Fruit fly (Drosophila melanogaster) whole organism, prepupa: Measurements from ENCODE around the gene CG18542.

Source experiments
- Blimp-1 ChIP-seq: fragments of 200-800 bp; sonication (Bioruptor generic); optimal IDR thresholded peaks from 3 replicates; lab custom pipeline; 2017; ENCODE audit warnings: missing biosample characterization, missing genetic modification characterization, mild to moderate bottlenecking, moderate library complexity, missing genetic modification reagents
- CG11294 ChIP-seq: fragments of 200-800 bp; sonication (Bioruptor generic); IDR thresholded peaks from 2 replicates; pipeline ENCODE4 v1.3.6; 2022; ENCODE audit warnings: missing biosample characterization, missing genetic modification characterization
- CG3919 ChIP-seq: fragments of 200-800 bp; sonication (Bioruptor generic); optimal IDR thresholded peaks from 3 replicates; lab custom pipeline; 2016; ENCODE audit warnings: missing biosample characterization, missing genetic modification characterization
- Hr39 ChIP-seq: fragments of 200-800 bp; sonication (Bioruptor generic); optimal IDR thresholded peaks from 2 replicates; lab custom pipeline; 2016; ENCODE audit warnings: missing biosample characterization, missing genetic modification characterization
- Lpt ChIP-seq: fragments of 200-800 bp; sonication (Bioruptor generic); optimal IDR thresholded peaks from 3 replicates; lab custom pipeline; 2016; ENCODE audit warnings: missing biosample characterization, missing genetic modification characterization
- OdsH ChIP-seq: fragments of 200-800 bp; sonication (Bioruptor generic); optimal IDR thresholded peaks from 3 replicates; lab custom pipeline; 2016; ENCODE audit warnings: missing biosample characterization, missing genetic modification characterization
- Sox102F ChIP-seq: fragments of 200-800 bp; sonication (Bioruptor generic); optimal IDR thresholded peaks from 2 replicates; lab custom pipeline; 2016; ENCODE audit warnings: missing biosample characterization, mild to moderate bottlenecking, missing genetic modification characterization
- achi ChIP-seq: fragments of 200-800 bp; sonication (Bioruptor generic); optimal IDR thresholded peaks from 3 replicates; lab custom pipeline; 2016; ENCODE audit warnings: missing biosample characterization, missing genetic modification characterization
- dac ChIP-seq: fragments of 200-800 bp; sonication (Bioruptor generic); optimal IDR thresholded peaks from 2 replicates; lab custom pipeline; 2017; ENCODE audit warnings: missing biosample characterization, mild to moderate bottlenecking, missing genetic modification characterization
- fd59A ChIP-seq: fragments of 200-800 bp; sonication (Bioruptor generic); optimal IDR thresholded peaks from 2 replicates; lab custom pipeline; 2017; ENCODE audit warnings: missing biosample characterization, mild to moderate bottlenecking, missing genetic modification characterization, missing genetic modification reagents
- topi ChIP-seq: fragments of 200-800 bp; sonication (Bioruptor generic); optimal IDR thresholded peaks from 3 replicates; lab custom pipeline; 2016; ENCODE audit warnings: missing biosample characterization, missing genetic modification characterization
- vri ChIP-seq: fragments of 200-800 bp; sonication (Bioruptor generic); optimal IDR thresholded peaks from 3 replicates; lab custom pipeline; 2016; ENCODE audit warnings: missing biosample characterization, mild to moderate bottlenecking, missing genetic modification characterization

- TF ChIP-seq Blimp-1, result no peak
- no peak for TF ChIP-seq fd59A (GFP tag; lab: Kevin White, UChicago)
- no peak for TF ChIP-seq OdsH (GFP tag; lab: Kevin White, UChicago)
- TF ChIP-seq Hr39 (GFP tag; lab: Kevin White, UChicago), result no peak
- TF ChIP-seq Sox102F (GFP tag; lab: Kevin White, UChicago), result no peak
- no peak for TF ChIP-seq vri (GFP tag; lab: Kevin White, UChicago)
- no peak for TF ChIP-seq topi
- TF ChIP-seq CG11294 (GFP tag; lab: Robert Waterston, UW), result no peak
- TF ChIP-seq Lpt, result no peak
- no peak for TF ChIP-seq dac (GFP tag; lab: Kevin White, UChicago)
- no peak for TF ChIP-seq CG3919 (GFP tag; lab: Kevin White, UChicago)
- no peak for TF ChIP-seq achi (GFP tag; lab: Kevin White, UChicago)
Measured at dm6 chr3R:9683064-9683682, 2.4 kb upstream of the CG18542 start.
